Worm (Caenorhabditis elegans): ENCODE data around the gene amt-4.

Gene amt-4

ce11 chrX:4585579-4585978 is 20.5 kb downstream of the amt-4 start, which contains the start of gene C05E11.7:
TSS of gene C05E11.7 (minus strand) at chrX:4585679.
- no peak for TF ChIP-seq tbx-37 (GFP tag; conservative IDR thresholded peaks at IDR 0.05)
- no peak for TF ChIP-seq tra-4 (tag; optimal IDR thresholded peaks at IDR 0.05)
- TF ChIP-seq aly-1 (tag; optimal IDR thresholded peaks at IDR 0.05), result no peak
- no peak for TF ChIP-seq ceh-36 (tag; optimal IDR thresholded peaks at IDR 0.05)
- TF ChIP-seq ceh-13 (GFP tag; optimal IDR thresholded peaks at IDR 0.05), result no peak
- TF ChIP-seq ets-7 (tag; optimal IDR thresholded peaks at IDR 0.05), result no peak
- no peak for TF ChIP-seq B0310.2 (tag; optimal IDR thresholded peaks at IDR 0.05)
- TF ChIP-seq scrt-1 (GFP tag; IDR thresholded peaks at IDR 0.05), result no peak

- TF ChIP-seq hmbx-1 (tag; optimal IDR thresholded peaks at IDR 0.05), result no peak
- TF ChIP-seq sea-1 (GFP tag; conservative IDR thresholded peaks at IDR 0.05), result no peak
- TF ChIP-seq scrt-1 (GFP tag; IDR thresholded peaks at IDR 0.05), result no peak
- TF ChIP-seq ceh-36 (tag; optimal IDR thresholded peaks at IDR 0.05), result no peak
- TF ChIP-seq tra-4 (tag; optimal IDR thresholded peaks at IDR 0.05), result no peak
Measured at ce11 chrX:4586617-4587016, 21.5 kb downstream of the amt-4 start, which contains the start of gene C05E11.2. TSS of gene C05E11.2 (plus strand) at chrX:4586917.

ce11 chrX:4587934-4588333 is 22.8 kb downstream of the amt-4 start:
- TF ChIP-seq F13C5.2 (tag; optimal IDR thresholded peaks at IDR 0.05) (no peak), tra-4 (tag; optimal IDR thresholded peaks at IDR 0.05) (no peak), sea-1 (GFP tag; conservative IDR thresholded peaks at IDR 0.05) (no peak), ama-1 (optimal IDR thresholded peaks at IDR 0.05) (no peak), pes-1 (GFP tag; IDR thresholded peaks at IDR 0.05) (no peak), tbx-11 (GFP tag; IDR thresholded peaks at IDR 0.05) (no peak), ceh-36 (tag; optimal IDR thresholded peaks at IDR 0.05) (no peak), scrt-1 (GFP tag; IDR thresholded peaks at IDR 0.05) (no peak), ets-7 (tag; optimal IDR thresholded peaks at IDR 0.05) (no peak), B0310.2 (tag; optimal IDR thresholded peaks at IDR 0.05) (no peak), aly-1 (tag; optimal IDR thresholded peaks at IDR 0.05) (no peak), flt-1 (GFP tag; IDR thresholded peaks at IDR 0.05) (no peak), hnd-1 (tag; optimal IDR thresholded peaks at IDR 0.05) (no peak)

- TF ChIP-seq F13C5.2 (tag; optimal IDR thresholded peaks at IDR 0.05) (no peak), flt-1 (GFP tag; IDR thresholded peaks at IDR 0.05) (no peak), hnd-1 (tag; optimal IDR thresholded peaks at IDR 0.05) (no peak), ets-7 (tag; optimal IDR thresholded peaks at IDR 0.05) (no peak), tbx-11 (GFP tag; IDR thresholded peaks at IDR 0.05) (no peak), pes-1 (GFP tag; IDR thresholded peaks at IDR 0.05) (no peak), ama-1 (optimal IDR thresholded peaks at IDR 0.05) (no peak), tbx-37 (GFP tag; conservative IDR thresholded peaks at IDR 0.05) (no peak), sea-1 (GFP tag; conservative IDR thresholded peaks at IDR 0.05) (no peak), ceh-13 (GFP tag; optimal IDR thresholded peaks at IDR 0.05) (no peak), aly-1 (tag; optimal IDR thresholded peaks at IDR 0.05) (no peak), hmbx-1 (tag; optimal IDR thresholded peaks at IDR 0.05) (no peak), B0310.2 (tag; optimal IDR thresholded peaks at IDR 0.05) (no peak), tra-4 (tag; optimal IDR thresholded peaks at IDR 0.05) (no peak), scrt-1 (GFP tag; IDR thresholded peaks at IDR 0.05) (no peak), ceh-36 (tag; optimal IDR thresholded peaks at IDR 0.05) (no peak), hmg-4 (GFP tag; optimal IDR thresholded peaks at IDR 0.05) (no peak)
Measured at ce11 chrX:4588462-4588861, 23.4 kb downstream of the amt-4 start, which contains the start of gene lnp-1. TSS of gene lnp-1 (plus strand) at chrX:4588762.

ce11 chrX:4592250-4592649 is 27.1 kb downstream of the amt-4 start, which contains the start of gene flp-12:
TSS of gene flp-12 (minus strand) at chrX:4592350.
- TF ChIP-seq hmg-4 (GFP tag; optimal IDR thresholded peaks at IDR 0.05) (no peak), tra-4 (tag; optimal IDR thresholded peaks at IDR 0.05) (no peak), tbx-11 (GFP tag; IDR thresholded peaks at IDR 0.05) (no peak)

ce11 chrX:4597419-4597818 is 32.3 kb downstream of the amt-4 start:
- TF ChIP-seq ets-7 (tag; optimal IDR thresholded peaks at IDR 0.05) (no peak), B0310.2 (tag; optimal IDR thresholded peaks at IDR 0.05) (no peak)

ce11 chrX:4599526-4599925 is 34.4 kb downstream of the amt-4 start:
- no peak for TF ChIP-seq hnd-1 (tag; optimal IDR thresholded peaks at IDR 0.05)
- TF ChIP-seq B0310.2 (tag; optimal IDR thresholded peaks at IDR 0.05), result no peak
- TF ChIP-seq pes-1 (GFP tag; IDR thresholded peaks at IDR 0.05), result no peak

ce11 chrX:4600987-4601386 is 35.9 kb downstream of the amt-4 start:
- TF ChIP-seq ama-1 (optimal IDR thresholded peaks at IDR 0.05), result no peak
- TF ChIP-seq hmg-4 (GFP tag; optimal IDR thresholded peaks at IDR 0.05), result no peak
- TF ChIP-seq pes-1 (GFP tag; IDR thresholded peaks at IDR 0.05), result no peak
- TF ChIP-seq ceh-13 (GFP tag; optimal IDR thresholded peaks at IDR 0.05), result no peak
- no peak for TF ChIP-seq ets-7 (tag; optimal IDR thresholded peaks at IDR 0.05)
- no peak for TF ChIP-seq ceh-36 (tag; optimal IDR thresholded peaks at IDR 0.05)
- no peak for TF ChIP-seq hnd-1 (tag; optimal IDR thresholded peaks at IDR 0.05)
- no peak for TF ChIP-seq sea-1 (GFP tag; conservative IDR thresholded peaks at IDR 0.05)
- no peak for TF ChIP-seq flt-1 (GFP tag; IDR thresholded peaks at IDR 0.05)
- TF ChIP-seq tbx-11 (GFP tag; IDR thresholded peaks at IDR 0.05), result no peak

ce11 chrX:4604185-4604584 is 39.1 kb downstream of the amt-4 start:
- TF ChIP-seq pes-1 (GFP tag; IDR thresholded peaks at IDR 0.05), result no peak
- TF ChIP-seq ama-1 (optimal IDR thresholded peaks at IDR 0.05), result no peak
- no peak for TF ChIP-seq ets-7 (tag; optimal IDR thresholded peaks at IDR 0.05)
- TF ChIP-seq sea-1 (GFP tag; conservative IDR thresholded peaks at IDR 0.05), result no peak
- TF ChIP-seq scrt-1 (GFP tag; IDR thresholded peaks at IDR 0.05), result no peak

All from whole organism, early embryonic.